Worm (Caenorhabditis elegans): Measurements from ENCODE around the gene T02D1.8.

- TF ChIP-seq lim-6 (tag; optimal IDR thresholded peaks at IDR 0.05): no peak
- TF ChIP-seq sox-4 (tag; optimal IDR thresholded peaks at IDR 0.05): no peak
- TF ChIP-seq nhr-11 (tag; optimal IDR thresholded peaks at IDR 0.05): no peak
- TF ChIP-seq pha-4 (tag; optimal IDR thresholded peaks at IDR 0.05): no peak
- TF ChIP-seq Y22D7AL.16 (tag; optimal IDR thresholded peaks at IDR 0.05): no peak
- no peak for TF ChIP-seq ceh-19 (GFP tag; optimal IDR thresholded peaks at IDR 0.05)
- TF ChIP-seq gmeb-2 (tag; optimal IDR thresholded peaks at IDR 0.05): no peak
- no peak for TF ChIP-seq npax-4 (tag; optimal IDR thresholded peaks at IDR 0.05)
- no peak for TF ChIP-seq unc-3 (GFP tag; conservative IDR thresholded peaks at IDR 0.05)
- TF ChIP-seq unc-3 (tag; optimal IDR thresholded peaks at IDR 0.05): no peak
- TF ChIP-seq unc-55 (GFP tag; optimal IDR thresholded peaks at IDR 0.05): no peak
- no peak for TF ChIP-seq pax-1 (tag; optimal IDR thresholded peaks at IDR 0.05)
- TF ChIP-seq ama-1 (optimal IDR thresholded peaks at IDR 0.05): no peak
These were observed 39.7 kb upstream of the T02D1.8 start for ce11 chrIV:17426970-17427369.

Measured in whole organism, late embryonic.